Worm (Caenorhabditis elegans): ENCODE data around the gene ugt-22.

DNA sequence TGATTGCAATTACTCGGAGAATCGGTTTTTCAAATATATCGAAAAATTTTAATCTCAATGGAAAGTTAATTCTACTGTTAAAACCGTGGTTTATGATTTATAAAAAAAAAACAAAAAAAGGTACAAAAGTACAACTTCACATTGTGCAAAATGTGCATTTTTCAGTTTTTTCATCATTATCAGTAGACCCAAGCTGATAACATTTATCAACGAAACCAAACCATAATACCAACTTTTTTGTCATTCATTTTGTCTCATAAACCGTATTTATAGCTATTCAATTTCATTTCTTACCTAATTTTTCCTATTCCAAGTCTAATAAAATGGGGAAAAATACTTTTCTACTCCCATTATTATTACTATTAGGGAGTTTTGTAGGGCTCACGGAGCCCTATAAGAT is at the start of gene ugt-22:
- no peak for TF ChIP-seq mdl-1 (tag; optimal IDR thresholded peaks at IDR 0.05)
- TF ChIP-seq unc-62 (GFP tag; optimal IDR thresholded peaks at IDR 0.05) = no peak
- TF ChIP-seq nhr-12 (tag; optimal IDR thresholded peaks at IDR 0.05) = no peak
- no peak for TF ChIP-seq unc-55 (GFP tag; optimal IDR thresholded peaks at IDR 0.05)

All from whole organism, L2 larva.